Worm (Caenorhabditis elegans) whole organism, L3 larva: ENCODE measurements around the gene pat-4.

Source experiments
- R02D3.7 ChIP-seq: fragments of 150-350 bp; optimal IDR thresholded peaks from 2 replicates; lab custom pipeline; 2014; ENCODE audit warnings: missing biosample characterization, missing genetic modification characterization
- ZK546.5 ChIP-seq: sonication (generic microtip); optimal IDR thresholded peaks from 2 replicates; lab custom pipeline; 2017; ENCODE audit warnings: missing biosample characterization, missing genetic modification characterization
- aly-2 ChIP-seq: fragments of 150-350 bp; optimal IDR thresholded peaks from 2 replicates; lab custom pipeline; 2014; ENCODE audit warnings: missing biosample characterization, missing genetic modification characterization
- ama-1 ChIP-seq: fragments of 150-350 bp; optimal IDR thresholded peaks from 2 replicates; lab custom pipeline; 2018
- ceh-16 ChIP-seq: sonication (generic microtip); optimal IDR thresholded peaks from 2 replicates; lab custom pipeline; 2017; ENCODE audit warnings: missing biosample characterization, missing genetic modification characterization
- ceh-28 ChIP-seq: fragments of 150-350 bp; optimal IDR thresholded peaks from 2 replicates; lab custom pipeline; 2014; ENCODE audit warnings: missing biosample characterization, missing genetic modification reagents, missing genetic modification characterization
- ceh-82 ChIP-seq: fragments of 150-350 bp; optimal IDR thresholded peaks from 2 replicates; lab custom pipeline; 2014; ENCODE audit warnings: missing biosample characterization, missing genetic modification characterization
- ceh-9 ChIP-seq: sonication (generic microtip); optimal IDR thresholded peaks from 2 replicates; lab custom pipeline; 2018; ENCODE audit warnings: missing biosample characterization, missing genetic modification characterization
- daf-12 ChIP-seq: fragments of 150-350 bp; optimal IDR thresholded peaks from 2 replicates; lab custom pipeline; 2014; ENCODE audit warnings: missing biosample characterization, missing genetic modification reagents, missing genetic modification characterization
- egl-27 ChIP-seq: sonication (generic microtip); optimal IDR thresholded peaks from 4 replicates; lab custom pipeline; 2017; ENCODE audit warnings: missing biosample characterization, missing genetic modification reagents, missing genetic modification characterization
- egl-5 ChIP-seq: fragments of 150-350 bp; optimal IDR thresholded peaks from 2 replicates; lab custom pipeline; 2017; ENCODE audit warnings: missing biosample characterization, missing genetic modification reagents, missing genetic modification characterization, inconsistent platforms
- elt-1 ChIP-seq: fragments of 150-350 bp; optimal IDR thresholded peaks from 2 replicates; lab custom pipeline; 2014; ENCODE audit warnings: missing biosample characterization, missing genetic modification characterization
- elt-2 ChIP-seq: sonication (generic microtip); optimal IDR thresholded peaks from 2 replicates; lab custom pipeline; 2016; ENCODE audit warnings: missing genetic modification reagents, mild to moderate bottlenecking, missing genetic modification characterization, missing compliant biosample characterization
- elt-3 ChIP-seq, 3 experiments: fragments of 150-350 bp in 1 of 3; sonication (generic microtip) in 2 of 3; optimal IDR thresholded peaks; 2 replicates in 2 of 3; 4 replicates in 1 of 3; lab custom pipeline; 2014 to 2017; ENCODE audit warnings: missing biosample characterization in 3 of 3, missing genetic modification characterization in 3 of 3
- eor-1 ChIP-seq, 2 experiments: fragments of 150-350 bp; optimal IDR thresholded peaks; 2 replicates each; lab custom pipeline; 2014 to 2018; ENCODE audit warnings: missing biosample characterization in 2 of 2, missing genetic modification characterization in 2 of 2
- fkh-10 ChIP-seq: sonication (generic microtip); optimal IDR thresholded peaks from 2 replicates; lab custom pipeline; 2017; ENCODE audit warnings: missing biosample characterization, missing genetic modification reagents, missing genetic modification characterization
- fkh-2 ChIP-seq: fragments of 150-350 bp; optimal IDR thresholded peaks from 2 replicates; lab custom pipeline; 2014; ENCODE audit warnings: missing biosample characterization, missing genetic modification reagents, missing genetic modification characterization
- fos-1 ChIP-seq: fragments of 150-350 bp; optimal IDR thresholded peaks from 2 replicates; lab custom pipeline; 2014; ENCODE audit warnings: missing biosample characterization, missing genetic modification characterization
- hmg-11 ChIP-seq: sonication (generic microtip); optimal IDR thresholded peaks from 2 replicates; lab custom pipeline; 2016; ENCODE audit warnings: missing genetic modification characterization, missing compliant biosample characterization
- jun-1 ChIP-seq: fragments of 150-350 bp; optimal IDR thresholded peaks from 2 replicates; lab custom pipeline; 2014; ENCODE audit warnings: missing biosample characterization, missing genetic modification reagents, missing genetic modification characterization
- lin-15B ChIP-seq: fragments of 150-350 bp; optimal IDR thresholded peaks from 2 replicates; lab custom pipeline; 2014; ENCODE audit warnings: missing biosample characterization, missing genetic modification characterization
- lin-39 ChIP-seq: fragments of 150-350 bp; optimal IDR thresholded peaks from 2 replicates; lab custom pipeline; 2018; ENCODE audit warnings: missing biosample characterization, missing genetic modification reagents, missing genetic modification characterization
- lsy-12 ChIP-seq: sonication (generic microtip); optimal IDR thresholded peaks from 2 replicates; lab custom pipeline; 2016; ENCODE audit warnings: mild to moderate bottlenecking, missing genetic modification characterization, missing compliant biosample characterization
- mml-1 ChIP-seq: fragments of 150-350 bp; sonication (generic microtip); optimal IDR thresholded peaks from 3 replicates; lab custom pipeline; 2014; ENCODE audit warnings: missing biosample characterization, missing genetic modification characterization
- nfya-1 ChIP-seq: sonication (generic microtip); optimal IDR thresholded peaks from 2 replicates; lab custom pipeline; 2017; ENCODE audit warnings: missing genetic modification characterization, mild to moderate bottlenecking, missing compliant biosample characterization, antibody characterized with exemption, moderate library complexity; ENCODE audit not compliant: insufficient read depth
- nhr-11 ChIP-seq: fragments of 150-350 bp; optimal IDR thresholded peaks from 2 replicates; lab custom pipeline; 2014; ENCODE audit warnings: missing biosample characterization, missing genetic modification characterization
- nhr-12 ChIP-seq: fragments of 150-350 bp; optimal IDR thresholded peaks from 2 replicates; lab custom pipeline; 2014; ENCODE audit warnings: missing biosample characterization, missing genetic modification characterization
- nhr-23 ChIP-seq: fragments of 150-350 bp; optimal IDR thresholded peaks from 2 replicates; lab custom pipeline; 2014; ENCODE audit warnings: missing biosample characterization, missing genetic modification reagents, missing genetic modification characterization
- nhr-237 ChIP-seq: fragments of 150-350 bp; optimal IDR thresholded peaks from 2 replicates; lab custom pipeline; 2014; ENCODE audit warnings: missing biosample characterization, missing genetic modification characterization
- nhr-25 ChIP-seq: sonication (generic microtip); optimal IDR thresholded peaks from 2 replicates; lab custom pipeline; 2017; ENCODE audit warnings: missing biosample characterization, missing genetic modification characterization
- nhr-28 ChIP-seq: fragments of 150-350 bp; optimal IDR thresholded peaks from 2 replicates; lab custom pipeline; 2014; ENCODE audit warnings: missing biosample characterization, missing genetic modification characterization
- nhr-43 ChIP-seq: sonication (generic microtip); optimal IDR thresholded peaks from 2 replicates; lab custom pipeline; 2016; ENCODE audit warnings: mild to moderate bottlenecking, missing genetic modification characterization, missing compliant biosample characterization; ENCODE audit not compliant: poor library complexity, severe bottlenecking
- nhr-67 ChIP-seq: fragments of 150-350 bp; optimal IDR thresholded peaks from 2 replicates; lab custom pipeline; 2014; ENCODE audit warnings: missing biosample characterization, missing genetic modification characterization
- nhr-76 ChIP-seq: fragments of 150-350 bp; sonication (generic microtip); optimal IDR thresholded peaks from 5 replicates; lab custom pipeline; 2014; ENCODE audit warnings: missing biosample characterization, missing genetic modification characterization
- nhr-77 ChIP-seq: fragments of 150-350 bp; optimal IDR thresholded peaks from 2 replicates; lab custom pipeline; 2014; ENCODE audit warnings: missing biosample characterization, missing genetic modification characterization
- pha-4 ChIP-seq: fragments of 150-350 bp; optimal IDR thresholded peaks from 2 replicates; lab custom pipeline; 2014; ENCODE audit warnings: missing biosample characterization, missing genetic modification reagents, missing genetic modification characterization
- pqm-1 ChIP-seq: fragments of 150-350 bp; optimal IDR thresholded peaks from 2 replicates; lab custom pipeline; 2017; ENCODE audit warnings: missing biosample characterization, missing genetic modification characterization, inconsistent platforms
- sea-2 ChIP-seq: fragments of 150-350 bp; sonication (generic microtip); optimal IDR thresholded peaks from 4 replicates; lab custom pipeline; 2014; ENCODE audit warnings: missing biosample characterization, missing genetic modification reagents, missing genetic modification characterization
- skn-1 ChIP-seq: fragments of 150-350 bp; optimal IDR thresholded peaks from 2 replicates; lab custom pipeline; 2014; ENCODE audit warnings: missing biosample characterization, missing genetic modification characterization
- snpc-4 ChIP-seq: fragments of 150-350 bp; optimal IDR thresholded peaks from 2 replicates; lab custom pipeline; 2014; ENCODE audit warnings: missing biosample characterization, missing genetic modification characterization
- tbx-2 ChIP-seq: sonication (generic microtip); optimal IDR thresholded peaks from 2 replicates; lab custom pipeline; 2016; ENCODE audit warnings: mild to moderate bottlenecking, missing genetic modification characterization, missing compliant biosample characterization
- unc-39 ChIP-seq: sonication (generic microtip); optimal IDR thresholded peaks from 4 replicates; lab custom pipeline; 2017; ENCODE audit warnings: missing biosample characterization, missing genetic modification characterization
- unc-62 ChIP-seq: fragments of 150-350 bp; sonication (generic microtip); optimal IDR thresholded peaks from 4 replicates; lab custom pipeline; 2014; ENCODE audit warnings: missing biosample characterization, missing genetic modification reagents, missing genetic modification characterization
- zag-1 ChIP-seq: fragments of 150-350 bp; optimal IDR thresholded peaks from 2 replicates; lab custom pipeline; 2014; ENCODE audit warnings: missing biosample characterization, missing genetic modification characterization
- ztf-11 ChIP-seq: fragments of 150-350 bp; optimal IDR thresholded peaks from 2 replicates; lab custom pipeline; 2014; ENCODE audit warnings: missing biosample characterization, missing genetic modification characterization
- ztf-4 ChIP-seq: fragments of 150-350 bp; optimal IDR thresholded peaks from 2 replicates; lab custom pipeline; 2014; ENCODE audit warnings: missing biosample characterization, missing genetic modification characterization

The pat-4 gene

ce11 chrIII:96196-96595 lies 1.6 kb upstream of the pat-4 start:
- no peak for TF ChIP-seq lsy-12 (tag; lab: Kevin White, UChicago)
- no peak for TF ChIP-seq unc-62 (GFP tag; lab: Kevin White, UChicago)
- TF ChIP-seq mml-1 (tag; lab: Kevin White, UChicago), result no peak
- no peak for TF ChIP-seq fos-1
- TF ChIP-seq elt-1 (tag; lab: Kevin White, UChicago), result no peak
- no peak for TF ChIP-seq nhr-25 (tag; lab: Kevin White, UChicago)
- TF ChIP-seq fkh-2, result no peak
- TF ChIP-seq R02D3.7, result peak; percentile 13
- peak; percentile 12 for TF ChIP-seq elt-2 (tag; lab: Kevin White, UChicago)
- TF ChIP-seq nhr-11, result no peak
- peak; percentile 46 for TF ChIP-seq nfya-1 (tag; lab: Kevin White, UChicago)
- no peak for TF ChIP-seq nhr-23 (tag; lab: Kevin White, UChicago)
- TF ChIP-seq ceh-82 (tag; lab: Kevin White, UChicago), result no peak
- no peak for TF ChIP-seq nhr-43 (tag; lab: Kevin White, UChicago)
- no peak for TF ChIP-seq egl-5 (tag; lab: Kevin White, UChicago)
- TF ChIP-seq ceh-16 (tag; lab: Kevin White, UChicago), result no peak
- TF ChIP-seq elt-3 (tag; optimal IDR thresholded peaks at IDR 0.05; lab: Kevin White, UChicago), result no peak
- no peak for TF ChIP-seq pha-4 (tag; lab: Kevin White, UChicago)
- no peak for TF ChIP-seq ama-1 (lab: Kevin White, UChicago)
- TF ChIP-seq unc-39, result no peak
- TF ChIP-seq pqm-1 (tag; lab: Kevin White, UChicago), result no peak
- TF ChIP-seq ceh-28 (tag; lab: Kevin White, UChicago), result peak; percentile 58
- TF ChIP-seq nhr-28, result no peak
- no peak for TF ChIP-seq hmg-11
- no peak for TF ChIP-seq ztf-4 (tag; lab: Kevin White, UChicago)
- no peak for TF ChIP-seq ZK546.5
- TF ChIP-seq lin-15B, result no peak
- no peak for TF ChIP-seq egl-27 (tag; lab: Kevin White, UChicago)
- no peak for TF ChIP-seq nhr-12 (tag; lab: Kevin White, UChicago)
- TF ChIP-seq nhr-67 (tag; lab: Kevin White, UChicago), result no peak
- TF ChIP-seq zag-1 (tag; lab: Kevin White, UChicago), result no peak

DNA sequence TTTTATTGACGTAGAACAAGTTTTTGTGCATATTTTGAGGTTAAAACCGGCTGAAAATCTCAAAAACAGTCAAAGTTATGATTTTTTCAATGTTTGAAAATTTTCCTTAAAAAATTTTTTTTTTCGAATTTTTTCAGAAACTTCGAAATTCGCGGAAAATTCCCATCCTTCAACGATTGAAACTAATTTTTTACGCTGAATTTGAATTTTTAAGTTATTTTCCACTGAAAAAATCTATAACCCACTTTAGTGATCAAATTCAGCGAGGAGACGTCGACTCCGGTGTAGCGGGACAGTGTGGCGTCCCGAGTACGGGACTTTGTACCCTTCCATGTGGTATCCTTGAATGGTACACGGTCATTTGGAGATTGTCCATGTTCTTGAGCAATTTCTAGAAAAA lies 2.4 kb downstream of the pat-4 start:
- TF ChIP-seq lsy-12 (tag; lab: Kevin White, UChicago), result no peak

ce11 chrIII:89155-89554 lies 5.5 kb downstream of the pat-4 start:
- no peak for TF ChIP-seq ztf-11 (tag; lab: Kevin White, UChicago)
- no peak for TF ChIP-seq ceh-9 (tag; lab: Kevin White, UChicago)
- TF ChIP-seq nhr-237 (tag; lab: Kevin White, UChicago), result no peak
- no peak for TF ChIP-seq unc-62 (GFP tag; lab: Kevin White, UChicago)
- peak; percentile 74 for TF ChIP-seq ama-1 (lab: Kevin White, UChicago)
- peak; percentile 48 for TF ChIP-seq elt-2 (tag; lab: Kevin White, UChicago)
- TF ChIP-seq R02D3.7, result peak; percentile 63
- no peak for TF ChIP-seq daf-12 (tag; lab: Kevin White, UChicago)
- no peak for TF ChIP-seq nhr-12 (tag; lab: Kevin White, UChicago)
- TF ChIP-seq zag-1 (tag; lab: Kevin White, UChicago), result no peak
- TF ChIP-seq egl-5 (tag; lab: Kevin White, UChicago), result no peak
- no peak for TF ChIP-seq fkh-2
- peak; percentile 75 for TF ChIP-seq skn-1 (tag; lab: Kevin White, UChicago)
- TF ChIP-seq lin-15B, result peak; percentile 11
- TF ChIP-seq jun-1 (tag; lab: Kevin White, UChicago), result peak; percentile 15
- peak; percentile 55 for TF ChIP-seq lsy-12 (tag; lab: Kevin White, UChicago)
- peak; percentile 14 for TF ChIP-seq nhr-25 (tag; lab: Kevin White, UChicago)
- TF ChIP-seq hmg-11, result no peak
- no peak for TF ChIP-seq nhr-67 (tag; lab: Kevin White, UChicago)
- TF ChIP-seq ceh-28 (tag; lab: Kevin White, UChicago), result peak; percentile 30
- no peak for TF ChIP-seq nhr-77 (tag; lab: Kevin White, UChicago)
- no peak for TF ChIP-seq elt-1 (tag; lab: Kevin White, UChicago)
- TF ChIP-seq ceh-82 (tag; lab: Kevin White, UChicago), result no peak
- TF ChIP-seq ZK546.5, result no peak
- no peak for TF ChIP-seq nhr-76 (tag; lab: Kevin White, UChicago)
- peak; percentile 18 for TF ChIP-seq lin-39 (tag; lab: Kevin White, UChicago)
- TF ChIP-seq elt-3 (tag; optimal IDR thresholded peaks at IDR 0.05; lab: Kevin White, UChicago), result no peak
- TF ChIP-seq nhr-23 (tag; lab: Kevin White, UChicago), result peak; percentile 6
- TF ChIP-seq nhr-43 (tag; lab: Kevin White, UChicago), result peak; percentile 40
- TF ChIP-seq unc-39, result no peak
- peak; percentile 37 for TF ChIP-seq aly-2 (tag; lab: Kevin White, UChicago)
- TF ChIP-seq tbx-2 (tag; lab: Kevin White, UChicago), result peak; percentile 37
- no peak for TF ChIP-seq fkh-10 (GFP tag; lab: Kevin White, UChicago)
- peak; percentile 11 for TF ChIP-seq pqm-1 (tag; lab: Kevin White, UChicago)
- TF ChIP-seq ztf-4 (tag; lab: Kevin White, UChicago), result peak; percentile 28
- peak; percentile 48 for TF ChIP-seq nfya-1 (tag; lab: Kevin White, UChicago)
- no peak for TF ChIP-seq eor-1 (tag; optimal IDR thresholded peaks at IDR 0.05; lab: Kevin White, UChicago)
- TF ChIP-seq sea-2 (GFP tag; lab: Kevin White, UChicago), result no peak
- TF ChIP-seq ceh-16 (tag; lab: Kevin White, UChicago), result no peak
- peak; percentile 54 for TF ChIP-seq pha-4 (tag; lab: Kevin White, UChicago)
- TF ChIP-seq snpc-4 (tag; lab: Kevin White, UChicago), result no peak
- no peak for TF ChIP-seq fos-1
